Worm (Caenorhabditis elegans) whole organism, L1 larva: ENCODE measurements around the gene str-3.

Source experiments
- C34B4.2 ChIP-seq: sonication (generic microtip); optimal IDR thresholded peaks from 2 replicates; lab custom pipeline; 2017; ENCODE audit warnings: mild to moderate bottlenecking, missing genetic modification characterization, missing compliant biosample characterization
- aha-1 ChIP-seq: fragments of 150-350 bp; optimal IDR thresholded peaks from 2 replicates; lab custom pipeline; 2014; ENCODE audit warnings: missing biosample characterization, missing genetic modification characterization
- ama-1 ChIP-seq: fragments of 150-350 bp; optimal IDR thresholded peaks from 2 replicates; lab custom pipeline; 2014
- ceh-8 ChIP-seq: fragments of 200-800 bp; sonication (Bioruptor generic); optimal IDR thresholded peaks from 2 replicates; lab custom pipeline; 2018; ENCODE audit warnings: mild to moderate bottlenecking, missing genetic modification characterization, moderate library complexity, missing compliant biosample characterization
- ceh-90 ChIP-seq: sonication (generic microtip); optimal IDR thresholded peaks from 2 replicates; lab custom pipeline; 2016; ENCODE audit warnings: missing genetic modification characterization, missing compliant biosample characterization
- efl-1 ChIP-seq, 4 experiments: fragments of 150-350 bp; optimal IDR thresholded peaks in 3 of 4; peaks in 1 of 4; 1 replicate in 1 of 4; 2 replicates in 3 of 4; lab custom pipeline; 2014; ENCODE audit warnings: missing biosample characterization in 2 of 4, missing genetic modification characterization in 2 of 4, missing genetic modification reagents in 2 of 4
- egl-13 ChIP-seq: sonication (generic microtip); optimal IDR thresholded peaks from 2 replicates; lab custom pipeline; 2016; ENCODE audit warnings: missing genotype, missing genetic modification reagents, missing genetic modification characterization, missing compliant biosample characterization
- elt-2 ChIP-seq: sonication (generic microtip); optimal IDR thresholded peaks from 2 replicates; lab custom pipeline; 2016; ENCODE audit warnings: missing genetic modification characterization, mild to moderate bottlenecking, inconsistent platforms, missing compliant biosample characterization, missing genetic modification reagents
- elt-3 ChIP-seq, 6 experiments: fragments of 150-350 bp in 1 of 6; sonication (generic microtip); optimal IDR thresholded peaks; 2 replicates each; lab custom pipeline; 2017 to 2018; ENCODE audit warnings: missing biosample characterization in 6 of 6, missing genetic modification characterization in 6 of 6, inconsistent platforms in 1 of 6
- fkh-10 ChIP-seq: sonication (generic microtip); optimal IDR thresholded peaks from 2 replicates; lab custom pipeline; 2017; ENCODE audit warnings: missing biosample characterization, missing genetic modification reagents, missing genetic modification characterization
- grh-1 ChIP-seq: fragments of 200-800 bp; sonication (Bioruptor generic); IDR thresholded peaks from 2 replicates; pipeline ENCODE4 v1.3.6; 2022; ENCODE audit warnings: missing genetic modification reagents, missing genetic modification characterization, missing compliant biosample characterization
- hlh-17 ChIP-seq: fragments of 200-800 bp; sonication (Bioruptor generic); optimal IDR thresholded peaks from 2 replicates; lab custom pipeline; 2018; ENCODE audit warnings: missing genetic modification characterization, mild to moderate bottlenecking, missing compliant biosample characterization, moderate library complexity, borderline replicate concordance
- hpl-2 ChIP-seq: fragments of 150-350 bp; optimal IDR thresholded peaks from 2 replicates; lab custom pipeline; 2014; ENCODE audit warnings: missing biosample characterization, missing genetic modification reagents, missing genetic modification characterization
- irx-1 ChIP-seq: sonication (generic microtip); optimal IDR thresholded peaks from 2 replicates; lab custom pipeline; 2016; ENCODE audit warnings: missing genetic modification characterization, missing compliant biosample characterization
- isw-1 ChIP-seq: fragments of 200-800 bp; sonication (Bioruptor generic); IDR thresholded peaks from 2 replicates; pipeline ENCODE4 v1.3.6; 2022; ENCODE audit warnings: missing genetic modification characterization, missing compliant biosample characterization
- lin-13 ChIP-seq: fragments of 150-350 bp; optimal IDR thresholded peaks from 2 replicates; lab custom pipeline; 2014; ENCODE audit warnings: missing biosample characterization, missing genetic modification reagents, missing genetic modification characterization
- lin-39 ChIP-seq: fragments of 150-350 bp; optimal IDR thresholded peaks from 2 replicates; lab custom pipeline; 2014; ENCODE audit warnings: missing biosample characterization, missing genetic modification reagents, missing genetic modification characterization
- lsy-2 ChIP-seq, 2 experiments: fragments of 150-350 bp; optimal IDR thresholded peaks; 2 replicates each; lab custom pipeline; 2014; ENCODE audit warnings: missing biosample characterization in 2 of 2, missing genetic modification characterization in 2 of 2
- mab-9 ChIP-seq: fragments of 200-800 bp; sonication (Bioruptor generic); IDR thresholded peaks from 2 replicates; pipeline ENCODE4 v1.3.6; 2022; ENCODE audit warnings: missing genetic modification reagents, missing genetic modification characterization, missing compliant biosample characterization
- mdl-1 ChIP-seq, 2 experiments: fragments of 150-350 bp; optimal IDR thresholded peaks; 2 replicates each; lab custom pipeline; 2014 to 2017; ENCODE audit warnings: missing biosample characterization in 2 of 2, missing genetic modification characterization in 2 of 2, inconsistent platforms in 1 of 2
- mef-2 ChIP-seq: fragments of 150-350 bp; optimal IDR thresholded peaks from 2 replicates; lab custom pipeline; 2014; ENCODE audit warnings: missing biosample characterization, missing genetic modification characterization
- nhr-11 ChIP-seq: fragments of 150-350 bp; optimal IDR thresholded peaks from 2 replicates; lab custom pipeline; 2014; ENCODE audit warnings: missing biosample characterization, missing genetic modification characterization
- nhr-12 ChIP-seq: sonication (generic microtip); optimal IDR thresholded peaks from 2 replicates; lab custom pipeline; 2017; ENCODE audit warnings: missing biosample characterization, missing genetic modification characterization
- nhr-19 ChIP-seq: fragments of 200-800 bp; sonication (Bioruptor generic); conservative IDR thresholded peaks from 2 replicates; pipeline ENCODE4 v1.3.6; 2022; ENCODE audit warnings: missing genetic modification characterization, missing compliant biosample characterization
- nhr-20 ChIP-seq: sonication (generic microtip); optimal IDR thresholded peaks from 2 replicates; lab custom pipeline; 2016; ENCODE audit warnings: mild to moderate bottlenecking, missing genetic modification characterization, missing compliant biosample characterization
- nhr-47 ChIP-seq: sonication (generic microtip); optimal IDR thresholded peaks from 2 replicates; lab custom pipeline; 2016; ENCODE audit warnings: mild to moderate bottlenecking, missing genetic modification characterization, moderate library complexity, missing compliant biosample characterization
- nhr-71 ChIP-seq: sonication (generic microtip); optimal IDR thresholded peaks from 2 replicates; lab custom pipeline; 2016; ENCODE audit warnings: mild to moderate bottlenecking, missing genetic modification characterization, moderate library complexity, missing compliant biosample characterization
- nhr-84 ChIP-seq: sonication (generic microtip); optimal IDR thresholded peaks from 2 replicates; lab custom pipeline; 2017; ENCODE audit warnings: missing biosample characterization, missing genetic modification characterization
- nhr-90 ChIP-seq: sonication (generic microtip); optimal IDR thresholded peaks from 2 replicates; lab custom pipeline; 2016; ENCODE audit warnings: mild to moderate bottlenecking, missing genetic modification characterization, missing compliant biosample characterization; ENCODE audit not compliant: poor library complexity
- pqm-1 ChIP-seq: sonication (generic microtip); optimal IDR thresholded peaks from 3 replicates; lab custom pipeline; 2017; ENCODE audit warnings: missing biosample characterization, missing genetic modification characterization
- rnt-1 ChIP-seq: sonication (generic microtip); optimal IDR thresholded peaks from 2 replicates; lab custom pipeline; 2016; ENCODE audit warnings: mild to moderate bottlenecking, missing genetic modification characterization, moderate library complexity, missing compliant biosample characterization
- snpc-4 ChIP-seq: fragments of 150-350 bp; optimal IDR thresholded peaks from 2 replicates; lab custom pipeline; 2014; ENCODE audit warnings: missing biosample characterization, missing genetic modification characterization
- snu-23 ChIP-seq: sonication (generic microtip); optimal IDR thresholded peaks from 2 replicates; lab custom pipeline; 2016; ENCODE audit warnings: missing genetic modification characterization, missing compliant biosample characterization
- swsn-7 ChIP-seq: sonication (generic microtip); optimal IDR thresholded peaks from 2 replicates; lab custom pipeline; 2016; ENCODE audit warnings: missing genetic modification characterization, missing compliant biosample characterization
- unc-98 ChIP-seq: fragments of 200-800 bp; sonication (Bioruptor generic); IDR thresholded peaks from 2 replicates; pipeline ENCODE4 v1.3.6; 2022; ENCODE audit warnings: missing genetic modification characterization, missing compliant biosample characterization
- vab-15 ChIP-seq: sonication (generic microtip); optimal IDR thresholded peaks from 2 replicates; lab custom pipeline; 2017; ENCODE audit warnings: missing genotype, mild to moderate bottlenecking, missing genetic modification characterization, missing compliant biosample characterization
- xbp-1 ChIP-seq: sonication (generic microtip); optimal IDR thresholded peaks from 2 replicates; lab custom pipeline; 2016; ENCODE audit warnings: missing genetic modification characterization, missing compliant biosample characterization
- zip-4 ChIP-seq: fragments of 200-800 bp; sonication (Bioruptor generic); optimal IDR thresholded peaks from 2 replicates; lab custom pipeline; 2018; ENCODE audit warnings: mild to moderate bottlenecking, missing genetic modification characterization, moderate library complexity, missing compliant biosample characterization
- ztf-4 ChIP-seq: fragments of 150-350 bp; optimal IDR thresholded peaks from 2 replicates; lab custom pipeline; 2014; ENCODE audit warnings: missing biosample characterization, missing genetic modification characterization

str-3 gene

ce11 chrIV:11062984-11063613, 37.1 kb downstream of the str-3 start:
- no peak for TF ChIP-seq nhr-84 (tag; lab: Kevin White, UChicago)
- TF ChIP-seq nhr-20 (tag; lab: Kevin White, UChicago), result peak; percentile 7
- peak; percentile 17 for TF ChIP-seq swsn-7
- peak; percentile 35 for TF ChIP-seq ztf-4
- TF ChIP-seq nhr-19 (GFP tag; lab: Robert Waterston, UW), result peak; percentile 28; the same call in 1 of the 2 replicates
- TF ChIP-seq nhr-12 (tag; lab: Kevin White, UChicago), result no peak
- TF ChIP-seq ceh-8 (GFP tag; lab: Kevin White, UChicago), result no peak
- no peak for TF ChIP-seq mef-2 (tag; lab: Kevin White, UChicago)
- no peak for TF ChIP-seq vab-15 (tag; lab: Kevin White, UChicago)
- TF ChIP-seq hpl-2 (GFP tag; lab: Kevin White, UChicago), result no peak
- no peak for TF ChIP-seq mab-9 (GFP tag; lab: Robert Waterston, UW)
- peak; percentile 35 for TF ChIP-seq rnt-1
- TF ChIP-seq nhr-47 (tag; lab: Kevin White, UChicago), result no peak
- peak; percentile 43 to 47 for TF ChIP-seq lsy-2 (tag; optimal IDR thresholded peaks at IDR 0.05; lab: Kevin White, UChicago)
- peak; percentile 18 for TF ChIP-seq snu-23 (GFP tag; lab: Kevin White, UChicago)
- TF ChIP-seq snpc-4 (tag; lab: Kevin White, UChicago), result no peak
- no peak for TF ChIP-seq ama-1
- peak; percentile 70 for TF ChIP-seq nhr-71 (tag; lab: Kevin White, UChicago)
- TF ChIP-seq nhr-11 (tag; lab: Kevin White, UChicago), result peak; percentile 2
- no peak for TF ChIP-seq efl-1 (optimal IDR thresholded peaks at IDR 0.05; lab: Kevin White, UChicago)
- peak in 1 of 2 experiments; percentile 14 for TF ChIP-seq efl-1 (GFP tag; optimal IDR thresholded peaks at IDR 0.05 in 1 of 2; lab: Kevin White, UChicago)
- TF ChIP-seq fkh-10 (GFP tag; lab: Kevin White, UChicago), result no peak

- no peak for TF ChIP-seq nhr-11 (tag; lab: Kevin White, UChicago)
- TF ChIP-seq lin-39 (tag; lab: Kevin White, UChicago), result no peak
- no peak for TF ChIP-seq pqm-1
- TF ChIP-seq mdl-1 (tag; optimal IDR thresholded peaks at IDR 0.05; lab: Kevin White, UChicago), result no peak
- TF ChIP-seq rnt-1, result no peak
- TF ChIP-seq nhr-12 (tag; lab: Kevin White, UChicago), result no peak
- TF ChIP-seq xbp-1 (tag; lab: Kevin White, UChicago), result no peak
- TF ChIP-seq hlh-17 (GFP tag; lab: Kevin White, UChicago), result no peak
- TF ChIP-seq egl-13 (tag; lab: Kevin White, UChicago), result no peak
- TF ChIP-seq zip-4 (GFP tag; lab: Kevin White, UChicago), result no peak
These were observed 46.4 kb downstream of the str-3 start, which contains the start of the genes F36H1.12 and lin-3 for ce11 chrIV:11053652-11054317. Gene F36H1.12 (minus strand): TSS chrIV:11053702. Gene lin-3 (plus strand): TSS chrIV:11054308.

- TF ChIP-seq lin-13 (no peak), unc-98 (GFP tag; lab: Robert Waterston, UW) (no peak), nhr-84 (tag; lab: Kevin White, UChicago) (no peak), aha-1 (tag; lab: Kevin White, UChicago) (no peak), nhr-90 (tag; lab: Kevin White, UChicago) (no peak), snu-23 (GFP tag; lab: Kevin White, UChicago) (no peak), swsn-7 (no peak), elt-2 (tag; lab: Kevin White, UChicago) (no peak), elt-3 (tag; optimal IDR thresholded peaks at IDR 0.05; lab: Kevin White, UChicago) (no peak), nhr-11 (tag; lab: Kevin White, UChicago) (no peak), nhr-47 (tag; lab: Kevin White, UChicago) (no peak), ceh-90 (tag; lab: Kevin White, UChicago) (no peak), C34B4.2 (tag; lab: Kevin White, UChicago) (no peak), rnt-1 (no peak), nhr-20 (tag; lab: Kevin White, UChicago) (no peak), grh-1 (GFP tag; lab: Robert Waterston, UW) (no peak), isw-1 (GFP tag; lab: Robert Waterston, UW) (no peak), irx-1 (tag; lab: Kevin White, UChicago) (no peak)
- TF ChIP-seq, all 84 proteins: peak for 0
These were observed 48.2 kb downstream of the str-3 start for ce11 chrIV:11051963-11052362.
